Worm (Caenorhabditis elegans) whole organism, dauer: ENCODE results near the gene tut-2.

Experiments used
- unc-62 ChIP-seq: sonication (generic microtip); optimal IDR thresholded peaks from 2 replicates; lab custom pipeline; 2017; ENCODE audit warnings: missing biosample characterization, missing genetic modification reagents, missing genetic modification characterization

tut-2 gene

ce11 chrV:10702910-10703309 lies 44.9 kb downstream of the tut-2 start:
- no peak for TF ChIP-seq unc-62

- TF ChIP-seq unc-62: no peak
Observed at ce11 chrV:10708346-10708745, 50.3 kb downstream of the tut-2 start.
